Worm (Caenorhabditis elegans): ENCODE data around the gene ZK632.9.

ZK632.9 gene

ce11 chrIII:9824330-9824934, 800 bp downstream of the ZK632.9 start, which contains the start of gene lin-52 (continued):
- no peak for TF ChIP-seq snpc-4 (tag; optimal IDR thresholded peaks at IDR 0.05)
- no peak for TF ChIP-seq C34F6.9 (tag; optimal IDR thresholded peaks at IDR 0.05)
- TF ChIP-seq lin-13 (GFP tag; optimal IDR thresholded peaks at IDR 0.05) = peak; percentile 11
- no peak for TF ChIP-seq unc-62 (GFP tag; optimal IDR thresholded peaks at IDR 0.05)
- peak in 1 of 2 experiments; percentile 32 for TF ChIP-seq lsy-2 (tag; optimal IDR thresholded peaks at IDR 0.05)
- TF ChIP-seq ztf-4 (tag; optimal IDR thresholded peaks at IDR 0.05) = peak; percentile 78
- no peak for TF ChIP-seq nhr-23 (tag; optimal IDR thresholded peaks at IDR 0.05)
- no peak for TF ChIP-seq gmeb-1 (tag; optimal IDR thresholded peaks at IDR 0.05)
- peak; percentile 67 for TF ChIP-seq ama-1 (optimal IDR thresholded peaks at IDR 0.05)
- peak; percentile 18 for TF ChIP-seq crh-2 (tag; optimal IDR thresholded peaks at IDR 0.05)
- no peak for TF ChIP-seq peb-1 (tag; optimal IDR thresholded peaks at IDR 0.05)
- TF ChIP-seq nhr-129 (tag; optimal IDR thresholded peaks at IDR 0.05) = no peak

DNA sequence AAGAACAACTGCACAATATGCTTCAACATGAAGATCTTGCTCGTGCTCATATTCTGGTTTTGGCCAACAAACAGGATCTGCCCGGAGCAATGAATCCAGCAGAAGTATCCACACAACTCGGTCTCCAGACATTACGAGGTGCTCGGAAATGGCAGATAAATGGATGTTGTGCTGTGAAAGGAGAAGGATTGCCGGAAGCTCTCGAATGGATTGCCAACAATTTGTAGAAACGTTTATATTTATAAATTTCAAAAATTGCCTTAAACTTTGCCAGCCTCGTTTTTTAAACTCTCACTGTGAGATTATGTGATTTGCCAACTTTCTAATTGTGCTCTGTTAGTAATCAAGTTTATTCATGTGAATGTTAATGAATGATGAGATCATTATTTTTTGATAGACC, 1.5 kb downstream of the ZK632.9 start:
- TF ChIP-seq ztf-1 (GFP tag; conservative IDR thresholded peaks at IDR 0.05) (no peak), Y55F3AM.14 (GFP tag; optimal IDR thresholded peaks at IDR 0.05) (no peak), R02D3.7 (tag; optimal IDR thresholded peaks at IDR 0.05) (no peak)

DNA sequence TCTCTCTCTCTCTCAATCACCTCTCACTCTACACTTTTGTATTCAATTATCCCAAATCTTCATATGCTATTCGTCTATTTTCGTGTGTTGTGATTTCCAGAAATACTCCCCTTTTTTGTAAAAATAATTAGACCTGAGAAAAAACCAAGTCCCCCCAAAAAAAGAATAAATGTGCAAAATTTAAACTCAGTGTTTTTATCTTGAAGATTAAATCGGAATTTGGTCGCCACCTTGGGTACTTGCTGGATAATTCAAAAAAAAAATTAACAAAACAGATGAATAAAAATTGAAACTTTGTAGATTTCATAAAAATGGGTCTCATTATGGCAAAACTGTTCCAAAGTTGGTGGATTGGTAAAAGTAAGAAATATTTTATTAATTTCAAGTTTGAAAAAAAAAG, 2.3 kb downstream of the ZK632.9 start, which contains the start of gene arl-5:
TSS of gene arl-5 (plus strand) at position 301 of the 400 bp plus-strand sequence.
- TF ChIP-seq egl-27 (tag; optimal IDR thresholded peaks at IDR 0.05) = no peak
- no peak for TF ChIP-seq nhr-6 (tag; optimal IDR thresholded peaks at IDR 0.05)
- TF ChIP-seq gmeb-1 (tag; optimal IDR thresholded peaks at IDR 0.05) = no peak
- no peak for TF ChIP-seq lin-39 (tag; optimal IDR thresholded peaks at IDR 0.05)
- TF ChIP-seq unc-39 (tag; optimal IDR thresholded peaks at IDR 0.05) = no peak

DNA sequence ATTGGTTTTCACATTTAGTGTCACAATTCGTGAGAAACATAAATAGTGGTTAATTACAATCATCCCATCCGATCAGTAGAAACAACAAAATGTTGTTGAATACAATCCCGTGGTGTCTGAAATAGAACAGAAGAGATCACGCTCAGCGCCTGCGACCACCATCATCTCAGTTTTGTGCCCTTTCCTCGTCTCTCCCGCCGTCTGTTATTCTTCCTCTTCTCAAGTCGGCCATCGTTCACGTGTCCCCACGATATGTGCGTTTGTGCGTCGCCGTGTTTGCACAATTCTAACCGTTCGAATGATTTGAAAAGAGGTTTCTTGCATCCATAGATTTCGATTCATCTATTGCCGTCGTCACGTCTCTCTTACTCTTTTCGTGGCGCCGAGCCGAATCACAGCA, 6.5 kb downstream of the ZK632.9 start, which contains the start of gene panl-3:
TSS of gene panl-3 (plus strand) at position 294 of the 400 bp plus-strand sequence.
- TF ChIP-seq nhr-77 (tag; optimal IDR thresholded peaks at IDR 0.05) (no peak), zag-1 (tag; optimal IDR thresholded peaks at IDR 0.05) (no peak), lin-13 (GFP tag; optimal IDR thresholded peaks at IDR 0.05) (peak; percentile 51), nhr-12 (tag; optimal IDR thresholded peaks at IDR 0.05) (no peak), ztf-4 (tag; optimal IDR thresholded peaks at IDR 0.05) (peak; percentile 0), Y55F3AM.14 (GFP tag; optimal IDR thresholded peaks at IDR 0.05) (no peak), peb-1 (tag; optimal IDR thresholded peaks at IDR 0.05) (no peak), elt-1 (tag; optimal IDR thresholded peaks at IDR 0.05) (no peak), aly-2 (tag; optimal IDR thresholded peaks at IDR 0.05) (no peak), snpc-4 (tag; optimal IDR thresholded peaks at IDR 0.05) (no peak), blmp-1 (tag; optimal IDR thresholded peaks at IDR 0.05; ENCODE audit: insufficient read depth) (peak; percentile 4), nhr-6 (tag; optimal IDR thresholded peaks at IDR 0.05) (no peak), sem-4 (tag; optimal IDR thresholded peaks at IDR 0.05) (peak; percentile 71), ztf-1 (GFP tag; conservative IDR thresholded peaks at IDR 0.05) (no peak), C34F6.9 (tag; optimal IDR thresholded peaks at IDR 0.05) (peak; percentile 82), fos-1 (tag; optimal IDR thresholded peaks at IDR 0.05) (peak; percentile 12), F13H6.1 (tag; optimal IDR thresholded peaks at IDR 0.05) (peak; percentile 55), lin-11 (tag; optimal IDR thresholded peaks at IDR 0.05) (peak; percentile 41), crh-2 (tag; optimal IDR thresholded peaks at IDR 0.05) (peak; percentile 53), nhr-237 (tag; optimal IDR thresholded peaks at IDR 0.05) (no peak), sma-3 (GFP tag; optimal IDR thresholded peaks at IDR 0.05) (peak; percentile 72), lin-39 (tag; optimal IDR thresholded peaks at IDR 0.05) (no peak), skn-1 (tag; optimal IDR thresholded peaks at IDR 0.05) (no peak), nhr-21 (tag; optimal IDR thresholded peaks at IDR 0.05) (peak; percentile 48), alr-1 (tag; optimal IDR thresholded peaks at IDR 0.05) (no peak), unc-55 (GFP tag; optimal IDR thresholded peaks at IDR 0.05) (peak; percentile 56), nhr-129 (tag; optimal IDR thresholded peaks at IDR 0.05) (peak; percentile 91), unc-62 (GFP tag; optimal IDR thresholded peaks at IDR 0.05) (no peak), gmeb-1 (tag; optimal IDR thresholded peaks at IDR 0.05) (peak; percentile 65), R02D3.7 (tag; optimal IDR thresholded peaks at IDR 0.05) (no peak), ceh-82 (tag; optimal IDR thresholded peaks at IDR 0.05) (no peak), ama-1 (optimal IDR thresholded peaks at IDR 0.05) (no peak), sma-9 (GFP tag; optimal IDR thresholded peaks at IDR 0.05) (peak; percentile 42), sma-9 (tag; optimal IDR thresholded peaks at IDR 0.05) (no peak), elt-3 (tag; optimal IDR thresholded peaks at IDR 0.05) (no peak), mab-5 (tag; optimal IDR thresholded peaks at IDR 0.05) (no peak), ZK546.5 (tag; optimal IDR thresholded peaks at IDR 0.05) (no peak), ztf-11 (tag; optimal IDR thresholded peaks at IDR 0.05) (no peak), nhr-25 (tag; optimal IDR thresholded peaks at IDR 0.05) (peak; percentile 67), unc-39 (tag; optimal IDR thresholded peaks at IDR 0.05) (no peak), dmd-4 (tag; optimal IDR thresholded peaks at IDR 0.05) (no peak), ceh-16 (tag; optimal IDR thresholded peaks at IDR 0.05) (no peak), egl-27 (tag; optimal IDR thresholded peaks at IDR 0.05) (no peak), nhr-23 (tag; optimal IDR thresholded peaks at IDR 0.05) (no peak), nhr-10 (tag; optimal IDR thresholded peaks at IDR 0.05) (no peak)

All from whole organism, L2 larva.